Worm (Caenorhabditis elegans): ENCODE results near the gene K08D8.9.

The K08D8.9 gene

ce11 chrIV:12899392-12899791 lies at the start of gene K08D8.9:
K08D8.9 (plus strand) TSS chrIV:12899692.
- TF ChIP-seq cog-1 (tag; optimal IDR thresholded peaks at IDR 0.05) (no peak), med-1 (GFP tag; optimal IDR thresholded peaks at IDR 0.05; ENCODE audit: insufficient read depth) (no peak), ztf-29 (GFP tag; IDR thresholded peaks at IDR 0.05) (no peak), ztf-23 (GFP tag; IDR thresholded peaks at IDR 0.05) (no peak), ref-1 (GFP tag; conservative IDR thresholded peaks at IDR 0.05) (no peak), tab-1 (GFP tag; IDR thresholded peaks at IDR 0.05) (no peak), flt-1 (GFP tag; IDR thresholded peaks at IDR 0.05) (no peak), klf-2 (GFP tag; conservative IDR thresholded peaks at IDR 0.05) (no peak), T22C8.4 (GFP tag; IDR thresholded peaks at IDR 0.05) (no peak)

ce11 chrIV:12854372-12855114 lies 44.9 kb upstream of the K08D8.9 start:
- TF ChIP-seq klf-2 (GFP tag; conservative IDR thresholded peaks at IDR 0.05) (no peak), ztf-29 (GFP tag; IDR thresholded peaks at IDR 0.05) (no peak), med-1 (GFP tag; optimal IDR thresholded peaks at IDR 0.05; ENCODE audit: insufficient read depth) (no peak), tab-1 (GFP tag; IDR thresholded peaks at IDR 0.05) (no peak), T22C8.4 (GFP tag; IDR thresholded peaks at IDR 0.05) (no peak), ref-1 (GFP tag; conservative IDR thresholded peaks at IDR 0.05) (no peak), flt-1 (GFP tag; IDR thresholded peaks at IDR 0.05) (no peak), cog-1 (tag; optimal IDR thresholded peaks at IDR 0.05) (no peak), ztf-23 (GFP tag; IDR thresholded peaks at IDR 0.05) (no peak)

DNA sequence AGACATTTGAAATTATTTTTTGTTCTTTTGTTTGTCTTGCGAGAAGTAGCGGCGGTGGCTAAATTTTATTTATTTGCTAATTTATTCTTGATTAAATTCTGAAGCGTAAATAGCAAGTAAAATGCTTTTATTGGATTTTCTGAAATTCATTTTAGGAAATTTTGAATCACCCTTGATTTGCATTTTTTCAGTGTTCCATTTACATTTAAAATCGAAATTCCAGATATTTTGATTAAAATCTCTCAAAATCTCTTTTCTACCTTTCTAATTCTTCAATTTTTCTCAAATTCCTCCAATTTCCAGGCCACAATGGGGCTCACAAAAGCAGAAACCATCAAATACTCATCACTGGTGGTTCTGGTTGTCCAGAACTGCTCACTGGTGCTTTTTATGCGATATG lies 44.2 kb upstream of the K08D8.9 start, which contains the start of gene nstp-5:
Gene nstp-5 (plus strand): TSS at position 301 of the 400 bp plus-strand sequence.
- TF ChIP-seq med-1 (GFP tag; optimal IDR thresholded peaks at IDR 0.05; ENCODE audit: insufficient read depth): no peak
- TF ChIP-seq flt-1 (GFP tag; IDR thresholded peaks at IDR 0.05): no peak
- no peak for TF ChIP-seq tab-1 (GFP tag; IDR thresholded peaks at IDR 0.05)
- no peak for TF ChIP-seq T22C8.4 (GFP tag; IDR thresholded peaks at IDR 0.05)
- no peak for TF ChIP-seq ztf-23 (GFP tag; IDR thresholded peaks at IDR 0.05)

ce11 chrIV:12859797-12860196 lies 39.7 kb upstream of the K08D8.9 start, which contains the start of gene gcy-18:
gcy-18 (plus strand) TSS chrIV:12860097.
- no peak for TF ChIP-seq ref-1 (GFP tag; conservative IDR thresholded peaks at IDR 0.05)
- no peak for TF ChIP-seq med-1 (GFP tag; optimal IDR thresholded peaks at IDR 0.05; ENCODE audit: insufficient read depth)
- no peak for TF ChIP-seq ztf-29 (GFP tag; IDR thresholded peaks at IDR 0.05)
- TF ChIP-seq klf-2 (GFP tag; conservative IDR thresholded peaks at IDR 0.05): no peak
- TF ChIP-seq cog-1 (tag; optimal IDR thresholded peaks at IDR 0.05): no peak
- no peak for TF ChIP-seq T22C8.4 (GFP tag; IDR thresholded peaks at IDR 0.05)
- TF ChIP-seq flt-1 (GFP tag; IDR thresholded peaks at IDR 0.05): no peak
- TF ChIP-seq tab-1 (GFP tag; IDR thresholded peaks at IDR 0.05): no peak
- TF ChIP-seq ztf-23 (GFP tag; IDR thresholded peaks at IDR 0.05): no peak

DNA sequence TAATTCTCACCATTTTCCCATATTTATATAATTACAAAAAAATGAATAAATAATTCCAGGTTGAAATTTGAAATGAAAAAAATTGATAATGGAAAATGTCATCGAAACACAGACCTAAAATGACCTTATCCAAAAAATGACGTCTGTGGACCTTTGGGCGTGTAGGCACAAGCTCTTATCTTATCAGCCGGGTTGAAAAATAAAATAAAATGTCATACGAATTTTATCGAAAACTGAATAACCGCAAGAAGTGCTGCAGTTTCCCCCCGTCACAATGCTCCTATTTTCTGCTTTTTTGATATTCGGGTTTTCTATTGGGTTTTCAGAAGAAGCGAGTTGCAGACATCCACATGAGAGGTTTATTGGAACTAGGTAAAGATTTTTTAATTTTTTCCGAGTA lies 33.6 kb upstream of the K08D8.9 start, which contains the start of gene clec-186:
Gene clec-186 (plus strand): TSS at position 226 of the 400 bp plus-strand sequence.
- TF ChIP-seq tab-1 (GFP tag; IDR thresholded peaks at IDR 0.05) (no peak), T22C8.4 (GFP tag; IDR thresholded peaks at IDR 0.05) (no peak), ztf-23 (GFP tag; IDR thresholded peaks at IDR 0.05) (no peak), ref-1 (GFP tag; conservative IDR thresholded peaks at IDR 0.05) (no peak), flt-1 (GFP tag; IDR thresholded peaks at IDR 0.05) (no peak), cog-1 (tag; optimal IDR thresholded peaks at IDR 0.05) (no peak), med-1 (GFP tag; optimal IDR thresholded peaks at IDR 0.05; ENCODE audit: insufficient read depth) (no peak), ztf-29 (GFP tag; IDR thresholded peaks at IDR 0.05) (no peak), klf-2 (GFP tag; conservative IDR thresholded peaks at IDR 0.05) (no peak)

DNA sequence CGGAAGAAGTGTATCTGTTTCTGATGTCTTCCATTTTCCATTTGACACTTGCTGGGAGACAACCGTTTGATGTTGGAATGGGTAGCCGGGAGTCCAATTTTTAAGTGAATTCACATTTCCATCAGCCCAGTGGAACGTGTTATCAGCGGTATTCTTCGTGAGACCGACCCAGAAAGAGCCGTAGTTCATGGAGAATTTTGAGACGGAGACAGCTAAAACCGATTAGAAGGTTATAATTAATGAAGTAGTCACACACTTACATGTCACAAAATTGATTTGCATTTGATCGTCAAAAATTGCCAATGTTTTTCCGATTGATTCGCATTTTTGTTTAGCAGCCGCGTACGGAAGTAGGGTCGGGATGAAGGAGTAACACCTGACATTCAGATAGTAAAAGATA lies 30.1 kb upstream of the K08D8.9 start:
- no peak for TF ChIP-seq flt-1 (GFP tag; IDR thresholded peaks at IDR 0.05)
- TF ChIP-seq tab-1 (GFP tag; IDR thresholded peaks at IDR 0.05): no peak
- TF ChIP-seq med-1 (GFP tag; optimal IDR thresholded peaks at IDR 0.05; ENCODE audit: insufficient read depth): no peak
- TF ChIP-seq ztf-23 (GFP tag; IDR thresholded peaks at IDR 0.05): no peak
- no peak for TF ChIP-seq ref-1 (GFP tag; conservative IDR thresholded peaks at IDR 0.05)
- no peak for TF ChIP-seq cog-1 (tag; optimal IDR thresholded peaks at IDR 0.05)
- TF ChIP-seq klf-2 (GFP tag; conservative IDR thresholded peaks at IDR 0.05): no peak
- no peak for TF ChIP-seq T22C8.4 (GFP tag; IDR thresholded peaks at IDR 0.05)
- TF ChIP-seq ztf-29 (GFP tag; IDR thresholded peaks at IDR 0.05): no peak

- TF ChIP-seq klf-2 (GFP tag; conservative IDR thresholded peaks at IDR 0.05): no peak
Measured at ce11 chrIV:12869812-12870211, 29.7 kb upstream of the K08D8.9 start.

DNA sequence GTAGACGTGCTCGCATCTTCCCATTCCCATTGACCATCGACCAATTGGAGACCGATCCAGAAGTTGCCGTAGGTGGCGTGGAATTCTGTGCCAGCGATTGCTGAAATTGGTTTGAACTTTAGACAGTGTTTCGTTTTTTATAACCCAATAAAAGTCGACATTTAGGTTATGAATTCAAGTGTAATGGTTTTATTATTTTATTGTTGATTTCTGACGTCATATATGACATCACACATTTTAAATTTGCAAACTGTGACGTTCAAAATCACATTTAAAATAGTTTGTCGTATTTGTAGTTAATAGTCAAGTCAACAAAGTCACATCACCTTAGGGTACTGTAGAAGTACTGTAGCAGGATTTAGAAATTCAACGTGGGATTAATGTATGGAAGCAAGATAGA lies 29.2 kb upstream of the K08D8.9 start:
- TF ChIP-seq med-1 (GFP tag; optimal IDR thresholded peaks at IDR 0.05; ENCODE audit: insufficient read depth) (no peak), klf-2 (GFP tag; conservative IDR thresholded peaks at IDR 0.05) (no peak), ref-1 (GFP tag; conservative IDR thresholded peaks at IDR 0.05) (no peak), flt-1 (GFP tag; IDR thresholded peaks at IDR 0.05) (no peak), T22C8.4 (GFP tag; IDR thresholded peaks at IDR 0.05) (no peak), tab-1 (GFP tag; IDR thresholded peaks at IDR 0.05) (no peak), ztf-23 (GFP tag; IDR thresholded peaks at IDR 0.05) (no peak), ztf-29 (GFP tag; IDR thresholded peaks at IDR 0.05) (no peak), cog-1 (tag; optimal IDR thresholded peaks at IDR 0.05) (no peak)

ce11 chrIV:12871445-12871947 lies 28.0 kb upstream of the K08D8.9 start, which contains the start of gene clec-187:
clec-187 (minus strand) TSS chrIV:12871495.
- no peak for TF ChIP-seq med-1 (GFP tag; optimal IDR thresholded peaks at IDR 0.05; ENCODE audit: insufficient read depth)
- TF ChIP-seq ref-1 (GFP tag; conservative IDR thresholded peaks at IDR 0.05): no peak
- TF ChIP-seq ztf-23 (GFP tag; IDR thresholded peaks at IDR 0.05): no peak
- no peak for TF ChIP-seq klf-2 (GFP tag; conservative IDR thresholded peaks at IDR 0.05)
- TF ChIP-seq tab-1 (GFP tag; IDR thresholded peaks at IDR 0.05): no peak
- TF ChIP-seq flt-1 (GFP tag; IDR thresholded peaks at IDR 0.05): no peak
- no peak for TF ChIP-seq T22C8.4 (GFP tag; IDR thresholded peaks at IDR 0.05)
- no peak for TF ChIP-seq ztf-29 (GFP tag; IDR thresholded peaks at IDR 0.05)
- no peak for TF ChIP-seq cog-1 (tag; optimal IDR thresholded peaks at IDR 0.05)
